Worm (Caenorhabditis elegans) whole organism, L2 larva: ENCODE results near the gene C09F9.1.

ENCODE experiments used
- C34F6.9 ChIP-seq: fragments of 150-350 bp; optimal IDR thresholded peaks from 2 replicates; lab custom pipeline; 2014; ENCODE audit warnings: missing biosample characterization, missing genetic modification characterization
- F13H6.1 ChIP-seq: sonication (generic microtip); optimal IDR thresholded peaks from 2 replicates; lab custom pipeline; 2016; ENCODE audit warnings: missing genetic modification characterization, missing compliant biosample characterization
- alr-1 ChIP-seq: fragments of 150-350 bp; optimal IDR thresholded peaks from 2 replicates; lab custom pipeline; 2014; ENCODE audit warnings: missing biosample characterization, missing genetic modification characterization
- aly-2 ChIP-seq: fragments of 150-350 bp; optimal IDR thresholded peaks from 2 replicates; lab custom pipeline; 2014; ENCODE audit warnings: missing biosample characterization, missing genetic modification characterization
- ceh-82 ChIP-seq: fragments of 150-350 bp; optimal IDR thresholded peaks from 2 replicates; lab custom pipeline; 2014; ENCODE audit warnings: missing biosample characterization, missing genetic modification characterization
- crh-2 ChIP-seq: sonication (generic microtip); optimal IDR thresholded peaks from 2 replicates; lab custom pipeline; 2017; ENCODE audit warnings: missing biosample characterization, missing genetic modification characterization
- elt-3 ChIP-seq: sonication (generic microtip); optimal IDR thresholded peaks from 2 replicates; lab custom pipeline; 2017; ENCODE audit warnings: missing biosample characterization, missing genetic modification characterization
- fos-1 ChIP-seq: fragments of 150-350 bp; optimal IDR thresholded peaks from 2 replicates; lab custom pipeline; 2014; ENCODE audit warnings: missing biosample characterization, missing genetic modification characterization
- gmeb-1 ChIP-seq: fragments of 150-350 bp; optimal IDR thresholded peaks from 2 replicates; lab custom pipeline; 2014; ENCODE audit warnings: missing biosample characterization, missing genetic modification characterization
- lin-11 ChIP-seq: fragments of 150-350 bp; sonication (generic microtip); optimal IDR thresholded peaks from 2 replicates; lab custom pipeline; 2014; ENCODE audit warnings: missing biosample characterization, missing genetic modification characterization, inconsistent platforms, mixed read lengths
- lin-39 ChIP-seq: fragments of 150-350 bp; optimal IDR thresholded peaks from 2 replicates; lab custom pipeline; 2014; ENCODE audit warnings: missing biosample characterization, missing genetic modification reagents, missing genetic modification characterization
- lsy-2 ChIP-seq, 2 experiments: fragments of 150-350 bp in 1 of 2; sonication (generic microtip) in 1 of 2; optimal IDR thresholded peaks; 2 replicates each; lab custom pipeline; 2014 to 2017; ENCODE audit warnings: missing biosample characterization in 2 of 2, missing genetic modification characterization in 2 of 2
- mab-5 ChIP-seq: fragments of 150-350 bp; optimal IDR thresholded peaks from 2 replicates; lab custom pipeline; 2014; ENCODE audit warnings: missing biosample characterization, missing genetic modification characterization
- mbf-1 ChIP-seq: sonication (generic microtip); optimal IDR thresholded peaks from 2 replicates; lab custom pipeline; 2017; ENCODE audit warnings: missing biosample characterization, missing genetic modification characterization
- nhr-11 ChIP-seq: fragments of 150-350 bp; optimal IDR thresholded peaks from 2 replicates; lab custom pipeline; 2014; ENCODE audit warnings: missing biosample characterization, missing genetic modification characterization
- nhr-12 ChIP-seq: fragments of 150-350 bp; optimal IDR thresholded peaks from 2 replicates; lab custom pipeline; 2014; ENCODE audit warnings: missing biosample characterization, missing genetic modification characterization
- nhr-21 ChIP-seq: fragments of 150-350 bp; optimal IDR thresholded peaks from 2 replicates; lab custom pipeline; 2014; ENCODE audit warnings: missing biosample characterization, missing genetic modification characterization
- nhr-23 ChIP-seq: fragments of 150-350 bp; optimal IDR thresholded peaks from 2 replicates; lab custom pipeline; 2014; ENCODE audit warnings: missing biosample characterization, missing genetic modification reagents, missing genetic modification characterization
- nhr-25 ChIP-seq: fragments of 150-350 bp; sonication (generic microtip); optimal IDR thresholded peaks from 3 replicates; lab custom pipeline; 2014; ENCODE audit warnings: missing biosample characterization, missing genetic modification characterization
- nhr-6 ChIP-seq: fragments of 150-350 bp; optimal IDR thresholded peaks from 2 replicates; lab custom pipeline; 2014; ENCODE audit warnings: missing biosample characterization, missing genetic modification characterization
- sem-4 ChIP-seq: fragments of 150-350 bp; optimal IDR thresholded peaks from 2 replicates; lab custom pipeline; 2014; ENCODE audit warnings: missing biosample characterization, missing genetic modification reagents, missing genetic modification characterization
- skn-1 ChIP-seq: sonication (generic microtip); optimal IDR thresholded peaks from 2 replicates; lab custom pipeline; 2017; ENCODE audit warnings: missing biosample characterization, missing genetic modification characterization
- sma-3 ChIP-seq: sonication (generic microtip); optimal IDR thresholded peaks from 2 replicates; lab custom pipeline; 2016; ENCODE audit warnings: missing genetic modification reagents, missing genetic modification characterization, missing compliant biosample characterization
- sma-9 ChIP-seq, 2 experiments: fragments of 150-350 bp in 1 of 2; sonication (generic microtip) in 1 of 2; optimal IDR thresholded peaks; 2 replicates each; lab custom pipeline; 2014 to 2016; ENCODE audit warnings: missing genetic modification characterization in 2 of 2, mild to moderate bottlenecking in 1 of 2, missing biosample characterization in 1 of 2, missing compliant biosample characterization in 1 of 2, missing genetic modification reagents in 1 of 2, moderate library complexity in 1 of 2
- unc-39 ChIP-seq: fragments of 150-350 bp; optimal IDR thresholded peaks from 2 replicates; lab custom pipeline; 2014; ENCODE audit warnings: missing biosample characterization, missing genetic modification characterization
- unc-55 ChIP-seq: fragments of 150-350 bp; sonication (generic microtip); optimal IDR thresholded peaks from 3 replicates; lab custom pipeline; 2014; ENCODE audit warnings: missing biosample characterization, missing genetic modification reagents, missing genetic modification characterization
- unc-62 ChIP-seq: fragments of 150-350 bp; optimal IDR thresholded peaks from 2 replicates; lab custom pipeline; 2014; ENCODE audit warnings: missing biosample characterization, missing genetic modification reagents, missing genetic modification characterization
- zag-1 ChIP-seq: fragments of 150-350 bp; optimal IDR thresholded peaks from 2 replicates; lab custom pipeline; 2014; ENCODE audit warnings: missing biosample characterization, missing genetic modification characterization
- ztf-11 ChIP-seq: sonication (generic microtip); optimal IDR thresholded peaks from 2 replicates; lab custom pipeline; 2017; ENCODE audit warnings: missing biosample characterization, missing genetic modification characterization
- ztf-4 ChIP-seq: fragments of 150-350 bp; optimal IDR thresholded peaks from 2 replicates; lab custom pipeline; 2014; ENCODE audit warnings: missing biosample characterization, missing genetic modification characterization

The C09F9.1 gene

DNA sequence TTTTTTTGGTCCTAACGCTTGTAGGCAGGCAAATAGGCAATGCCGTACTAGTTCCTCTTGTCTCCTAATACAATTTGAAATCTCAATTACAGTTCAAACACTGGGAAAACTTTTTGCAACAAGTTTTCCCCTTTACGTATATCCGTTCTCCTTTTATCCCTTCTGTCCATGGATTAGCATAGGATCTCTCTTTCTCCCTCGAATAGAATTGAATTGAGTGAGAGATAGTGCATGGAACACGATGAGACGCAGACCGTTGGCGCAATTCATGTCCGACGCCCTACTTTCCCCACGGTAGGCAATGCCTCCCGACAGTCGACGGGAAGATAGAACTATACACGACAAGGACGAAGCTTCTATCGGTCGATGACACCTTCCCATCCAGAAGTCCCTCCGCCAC is 20.0 kb upstream of the C09F9.1 start, which contains the start of gene hhat-1:
TSS of gene hhat-1 (plus strand) at position 301 of the 400 bp plus-strand sequence.
- TF ChIP-seq sma-9 (GFP tag; optimal IDR thresholded peaks at IDR 0.05; lab: Kevin White, UChicago) (no peak), sma-9 (tag; optimal IDR thresholded peaks at IDR 0.05; lab: Kevin White, UChicago) (no peak), lsy-2 (tag; optimal IDR thresholded peaks at IDR 0.05; lab: Kevin White, UChicago) (no peak), ceh-82 (tag; lab: Kevin White, UChicago) (no peak), mbf-1 (tag; lab: Kevin White, UChicago) (no peak), nhr-11 (tag; lab: Kevin White, UChicago) (no peak), lin-39 (tag; lab: Kevin White, UChicago) (no peak)
- TF ChIP-seq, all 48 proteins: peak for 0

DNA sequence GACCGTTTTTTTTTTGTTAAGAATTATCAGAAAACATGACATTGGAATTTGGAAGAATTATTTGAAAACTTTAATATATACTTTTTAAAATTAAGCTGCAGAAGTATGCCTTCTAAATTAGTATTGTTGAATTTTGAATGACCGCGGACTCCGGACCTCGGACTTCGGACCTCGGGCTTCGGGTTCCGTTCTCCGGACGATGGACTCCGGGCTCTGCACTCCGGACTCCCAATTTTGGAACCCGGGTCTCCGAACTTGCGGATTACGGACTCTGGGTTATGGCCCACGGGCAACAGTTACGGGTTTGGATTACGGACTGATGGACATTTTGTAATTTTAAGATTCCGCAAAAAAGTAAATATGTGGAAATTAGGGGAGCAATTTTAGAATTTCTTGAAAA is 14.5 kb upstream of the C09F9.1 start:
- TF ChIP-seq alr-1 (tag; lab: Kevin White, UChicago) = no peak
- TF ChIP-seq skn-1 (tag; lab: Kevin White, UChicago) = no peak
- no peak for TF ChIP-seq ceh-82 (tag; lab: Kevin White, UChicago)
- TF ChIP-seq zag-1 (tag; lab: Kevin White, UChicago) = no peak
- TF ChIP-seq ztf-11 = no peak
- no peak for TF ChIP-seq elt-3 (tag; lab: Kevin White, UChicago)
- no peak for TF ChIP-seq unc-39
- TF ChIP-seq fos-1 = no peak
- no peak for TF ChIP-seq unc-62 (GFP tag; lab: Kevin White, UChicago)
- TF ChIP-seq sem-4 (tag; lab: Kevin White, UChicago) = no peak
- no peak for TF ChIP-seq nhr-21 (tag; lab: Kevin White, UChicago)
- no peak for TF ChIP-seq gmeb-1 (tag; lab: Kevin White, UChicago)
- no peak for TF ChIP-seq sma-3 (GFP tag; lab: Kevin White, UChicago)
- TF ChIP-seq nhr-25 (tag; lab: Kevin White, UChicago) = no peak

DNA sequence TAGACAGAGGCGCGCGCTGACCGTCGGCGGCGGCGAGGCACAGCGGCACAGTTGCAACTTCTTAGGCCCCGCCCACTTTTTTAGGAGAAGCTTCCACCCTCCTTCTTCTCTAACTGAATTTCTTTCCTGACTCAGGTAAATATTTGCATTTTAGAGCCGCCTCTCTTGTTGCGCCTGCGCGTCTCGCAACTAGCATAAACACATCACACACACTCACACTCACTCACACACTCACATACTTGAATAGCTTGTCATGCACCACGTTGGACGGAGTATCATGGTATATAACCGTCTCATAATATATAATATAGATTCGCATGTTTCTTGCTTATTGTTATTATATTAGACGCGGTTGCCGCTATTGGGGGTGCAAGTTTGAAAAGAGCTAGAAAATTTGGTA is 13.8 kb upstream of the C09F9.1 start, which contains the start of gene unc-52:
TSS of gene unc-52 (minus strand) at position 80 of the 400 bp plus-strand sequence.
- peak; percentile 34 for TF ChIP-seq F13H6.1 (tag; lab: Kevin White, UChicago)
- TF ChIP-seq nhr-6 = no peak

DNA sequence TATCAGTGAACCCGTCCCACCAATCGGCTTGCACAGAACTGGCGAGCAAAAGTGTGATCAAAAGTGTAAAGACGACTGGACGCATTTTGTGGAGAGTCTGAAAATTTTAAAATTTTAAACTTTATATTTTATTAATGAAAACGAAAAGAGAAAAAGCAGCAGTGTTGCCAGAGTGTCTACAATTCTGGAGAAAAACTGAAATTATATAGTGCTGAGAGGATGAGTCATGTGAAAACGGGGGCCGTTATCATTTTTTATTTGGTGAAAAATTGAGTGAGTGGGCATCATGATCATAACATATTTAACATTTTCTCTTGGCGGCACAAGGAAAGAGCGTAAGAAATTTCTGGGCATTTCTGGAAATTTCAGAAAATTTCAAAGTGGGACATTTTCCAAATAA is 3.0 kb upstream of the C09F9.1 start, which contains the start of gene K02B7.3:
TSS of gene K02B7.3 (minus strand) at position 101 of the 400 bp plus-strand sequence.
- no peak for TF ChIP-seq crh-2
- no peak for TF ChIP-seq mbf-1 (tag; lab: Kevin White, UChicago)
- no peak for TF ChIP-seq mab-5
- no peak for TF ChIP-seq unc-55 (GFP tag; lab: Kevin White, UChicago)
- no peak for TF ChIP-seq sma-3 (GFP tag; lab: Kevin White, UChicago)
- no peak for TF ChIP-seq zag-1 (tag; lab: Kevin White, UChicago)
- TF ChIP-seq ztf-11 = no peak
- no peak for TF ChIP-seq lin-11 (tag; lab: Kevin White, UChicago)
- TF ChIP-seq C34F6.9 (tag; lab: Kevin White, UChicago) = no peak

DNA sequence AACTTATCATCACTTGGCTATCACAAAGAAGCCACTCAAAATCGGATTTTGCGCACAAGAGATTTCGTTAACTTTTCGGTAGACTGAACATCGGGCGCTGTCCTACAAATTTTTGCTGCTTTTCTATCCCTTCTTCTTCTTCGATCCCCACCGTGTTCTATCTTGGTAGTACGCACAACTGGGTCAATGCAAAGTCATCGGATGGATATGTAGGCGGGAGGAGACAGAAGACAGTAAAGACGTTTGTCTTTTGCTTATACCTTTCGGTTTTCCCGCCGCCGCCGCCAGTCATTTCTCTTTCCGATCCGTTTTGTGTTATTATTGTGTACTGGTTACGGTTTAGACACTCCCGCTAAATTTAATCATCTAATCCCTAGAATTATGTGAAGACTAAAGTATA is 1.9 kb downstream of the C09F9.1 start:
- TF ChIP-seq nhr-21 (tag; lab: Kevin White, UChicago) = peak; percentile 1
- no peak for TF ChIP-seq ztf-4
- no peak for TF ChIP-seq unc-55 (GFP tag; lab: Kevin White, UChicago)
- TF ChIP-seq unc-39 = no peak

DNA sequence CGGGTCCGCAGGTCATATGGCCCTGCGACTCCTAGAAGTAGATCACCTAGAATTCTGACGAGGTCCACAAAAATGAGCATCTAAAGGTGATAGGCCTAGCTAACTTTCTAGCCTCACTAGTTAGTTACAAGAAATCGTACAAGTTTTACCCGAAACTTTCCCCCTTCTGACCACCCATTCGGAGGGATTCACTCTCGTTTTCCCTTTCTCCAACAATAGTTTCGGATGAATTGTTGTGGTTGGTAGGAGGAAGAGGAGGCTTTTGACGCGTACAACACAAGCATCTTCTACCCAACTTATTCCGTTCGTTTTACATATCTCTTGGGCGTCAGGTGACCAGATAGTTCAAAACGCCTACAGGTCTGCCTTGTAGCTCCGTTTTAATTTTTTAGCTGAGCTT is 3.4 kb downstream of the C09F9.1 start:
- TF ChIP-seq alr-1 (tag; lab: Kevin White, UChicago) (no peak), elt-3 (tag; lab: Kevin White, UChicago) (no peak), ceh-82 (tag; lab: Kevin White, UChicago) (no peak), C34F6.9 (tag; lab: Kevin White, UChicago) (no peak), lsy-2 (tag; optimal IDR thresholded peaks at IDR 0.05; lab: Kevin White, UChicago) (no peak), nhr-12 (no peak), aly-2 (tag; lab: Kevin White, UChicago) (no peak), nhr-23 (no peak), lin-11 (tag; lab: Kevin White, UChicago) (no peak), unc-55 (GFP tag; lab: Kevin White, UChicago) (no peak)
